Worm (Caenorhabditis elegans) whole organism, L4/young adult: ENCODE results near the gene K02D3.2.

Source experiments
- W03F9.2 ChIP-seq: fragments of 150-350 bp; optimal IDR thresholded peaks from 2 replicates; lab custom pipeline; 2014; ENCODE audit warnings: missing biosample characterization, missing genetic modification characterization
- dao-5 ChIP-seq: sonication (generic microtip); optimal IDR thresholded peaks from 2 replicates; lab custom pipeline; 2016; ENCODE audit warnings: missing genotype, missing genetic modification characterization, moderate library complexity, missing compliant biosample characterization
- him-1 ChIP-seq: sonication (generic microtip); optimal IDR thresholded peaks from 2 replicates; lab custom pipeline; 2016; ENCODE audit warnings: missing genotype, missing genetic modification reagents, missing genetic modification characterization, missing compliant biosample characterization

DNA sequence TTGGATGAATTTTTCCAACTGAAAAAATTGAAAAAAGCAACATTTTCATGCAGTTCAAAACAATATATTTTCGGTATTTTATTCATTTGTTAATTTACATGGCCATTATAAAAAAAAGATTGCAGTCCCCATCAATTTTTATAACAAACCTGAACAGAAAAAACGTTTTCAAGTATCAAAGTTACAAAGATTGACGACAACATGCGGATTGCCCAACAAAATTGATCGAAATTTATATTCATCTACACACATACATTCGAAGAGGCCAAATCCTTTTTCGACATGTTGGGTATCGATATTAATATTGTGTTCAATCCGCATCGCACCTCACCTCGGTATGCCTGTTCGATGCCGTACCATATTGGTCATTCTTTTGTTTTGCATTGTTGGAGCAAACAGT, 2.0 kb upstream of the K02D3.2 start, which contains the start of gene K11E4.1:
- TF ChIP-seq W03F9.2 (tag; lab: Kevin White, UChicago) (no peak), dao-5 (tag; lab: Kevin White, UChicago) (no peak), him-1 (no peak)
